Worm (Caenorhabditis elegans): ENCODE results near the gene Y17D7C.1.

The Y17D7C.1 gene

ce11 chrV:18695469-18695868, 10.9 kb upstream of the Y17D7C.1 start:
- TF ChIP-seq nhr-42 (GFP tag; IDR thresholded peaks at IDR 0.05) (no peak), Y5F2A.4 (GFP tag; optimal IDR thresholded peaks at IDR 0.05) (no peak), dmd-9 (GFP tag; IDR thresholded peaks at IDR 0.05) (no peak), snpc-1.2 (GFP tag; IDR thresholded peaks at IDR 0.05) (no peak), nhr-102 (tag; optimal IDR thresholded peaks at IDR 0.05) (no peak), ceh-32 (tag; optimal IDR thresholded peaks at IDR 0.05; ENCODE audit: poor library complexity) (no peak), lin-15B (tag; optimal IDR thresholded peaks at IDR 0.05) (no peak), madf-9 (GFP tag; conservative IDR thresholded peaks at IDR 0.05) (no peak), nhr-25 (tag; optimal IDR thresholded peaks at IDR 0.05; ENCODE audit: borderline replicate concordance, insufficient read depth) (no peak), lsy-2 (tag; optimal IDR thresholded peaks at IDR 0.05) (no peak), php-3 (GFP tag; IDR thresholded peaks at IDR 0.05) (no peak), jun-1 (tag; optimal IDR thresholded peaks at IDR 0.05) (no peak), set-16 (GFP tag; IDR thresholded peaks at IDR 0.05) (peak; percentile 56; the same call in 1 of the 2 replicates), egl-43 (GFP tag; IDR thresholded peaks at IDR 0.05) (0 out of 2 replicates have a peak, but pooled peaks have one; percentile 3)

DNA sequence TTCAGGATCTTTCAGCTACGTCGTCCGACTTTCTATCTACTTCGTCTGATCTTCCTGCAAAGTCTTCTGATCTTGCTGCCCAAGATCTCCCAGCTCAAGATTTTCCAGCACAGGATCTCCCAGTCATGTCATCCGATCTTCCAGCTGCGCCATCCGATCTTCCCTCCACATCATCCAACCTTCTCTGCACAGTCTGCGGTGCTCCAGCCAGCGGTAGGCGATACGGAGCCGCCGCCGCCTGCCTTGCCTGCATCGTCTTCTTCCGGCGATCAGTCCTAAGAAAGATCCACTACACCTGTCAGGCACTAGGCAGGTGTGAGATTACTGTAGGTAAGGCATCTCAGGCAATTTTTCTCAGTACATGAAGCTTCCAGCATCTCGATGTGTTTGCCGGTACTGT, 7.0 kb upstream of the Y17D7C.1 start, which contains the start of gene nhr-241:
nhr-241 (plus strand) TSS at position 126 of the 400 bp plus-strand sequence.
- TF ChIP-seq set-16 (GFP tag; IDR thresholded peaks at IDR 0.05), result peak; percentile 84
- no peak for TF ChIP-seq T20F7.1 (GFP tag; optimal IDR thresholded peaks at IDR 0.05)
- TF ChIP-seq arid-1 (GFP tag; conservative IDR thresholded peaks at IDR 0.05), result no peak
- TF ChIP-seq nhr-28 (tag; optimal IDR thresholded peaks at IDR 0.05), result no peak
- TF ChIP-seq egl-43 (GFP tag; IDR thresholded peaks at IDR 0.05), result 0 out of 2 replicates have a peak, but pooled peaks have one; percentile 46
- TF ChIP-seq aha-1 (tag), result peak; percentile 51

DNA sequence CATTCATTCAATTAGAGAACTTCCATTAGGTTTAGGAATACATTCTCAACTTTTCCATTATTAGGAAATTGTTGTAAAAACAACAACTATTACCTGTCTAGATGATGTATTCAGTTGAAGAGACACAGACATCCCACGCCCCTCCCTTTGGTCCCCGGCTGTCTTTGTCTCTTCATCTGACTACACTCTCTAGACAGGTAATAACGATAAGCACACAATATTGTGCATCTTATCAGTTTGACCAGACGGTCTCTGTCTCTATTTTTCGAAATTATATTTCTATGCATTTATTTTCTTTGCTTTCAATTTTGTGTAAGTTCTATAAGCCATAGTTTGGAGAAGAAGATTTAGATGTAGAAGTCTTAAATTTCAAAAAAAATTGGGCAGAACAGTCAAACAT, 5.1 kb upstream of the Y17D7C.1 start, which contains the start of gene Y69H2.9:
Y69H2.9 (plus strand) TSS at position 233 of the 400 bp plus-strand sequence.
- no peak for TF ChIP-seq nhr-10 (tag; optimal IDR thresholded peaks at IDR 0.05)
- TF ChIP-seq tag-97 (GFP tag; IDR thresholded peaks at IDR 0.05), result no peak
- TF ChIP-seq hlh-30 (tag; optimal IDR thresholded peaks at IDR 0.05; ENCODE audit: insufficient read depth), result no peak
- no peak for TF ChIP-seq T20F7.1 (GFP tag; optimal IDR thresholded peaks at IDR 0.05)
- TF ChIP-seq ztf-7 (tag; optimal IDR thresholded peaks at IDR 0.05), result no peak
- TF ChIP-seq daf-16 (GFP tag; optimal IDR thresholded peaks at IDR 0.05), result no peak
- TF ChIP-seq daf-16 (tag; optimal IDR thresholded peaks at IDR 0.05), result peak; percentile 80
- peak; percentile 3 for TF ChIP-seq nhr-77 (tag; optimal IDR thresholded peaks at IDR 0.05)
- TF ChIP-seq hlh-11 (tag; optimal IDR thresholded peaks at IDR 0.05), result peak; percentile 74
- peak; percentile 57 for TF ChIP-seq nhr-48 (tag; optimal IDR thresholded peaks at IDR 0.05)
- TF ChIP-seq dmd-6 (GFP tag; IDR thresholded peaks at IDR 0.05), result peak; percentile 52; the same call in 1 of the 2 replicates
- peak; percentile 79 for TF ChIP-seq pqm-1 (tag; optimal IDR thresholded peaks at IDR 0.05)
- TF ChIP-seq nhr-28 (tag; optimal IDR thresholded peaks at IDR 0.05), result peak; percentile 77

DNA sequence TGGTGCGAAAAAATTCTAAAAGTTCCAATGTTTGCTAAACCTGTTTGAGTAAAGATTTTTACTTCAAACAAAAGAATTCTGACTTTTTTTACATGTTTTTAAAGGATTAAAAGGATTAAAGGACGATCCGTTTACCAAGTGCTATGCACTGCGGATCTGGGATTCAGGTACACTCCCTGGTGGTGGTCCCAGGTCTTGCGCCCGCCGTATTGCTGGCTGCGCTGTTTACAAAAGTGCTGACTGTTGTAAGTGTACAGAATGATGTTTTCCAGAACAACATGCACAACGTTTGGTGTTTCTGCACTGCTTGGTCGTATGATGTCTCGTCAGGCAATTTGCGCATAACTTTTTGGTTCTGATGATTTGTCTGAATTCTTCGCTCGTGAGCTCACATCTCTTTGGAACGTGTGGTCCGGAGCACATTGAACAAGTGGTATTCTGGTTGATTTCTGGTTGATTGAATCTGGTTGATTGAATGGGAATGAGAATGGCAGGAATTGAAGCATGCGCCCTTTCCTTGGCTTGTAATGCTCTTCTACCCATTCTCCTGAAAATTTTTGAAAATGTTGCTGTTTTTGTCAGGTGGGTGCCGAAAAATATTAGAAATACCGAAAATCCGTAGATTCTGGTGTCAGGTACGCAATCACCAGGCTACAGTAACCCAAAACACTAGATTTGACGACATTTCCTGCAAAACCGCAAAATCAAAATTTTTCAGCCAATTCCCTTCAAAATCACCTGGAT, 879 bp upstream of the Y17D7C.1 start:
- 0 out of 2 replicates have a peak, but pooled peaks have one; percentile 38 for TF ChIP-seq Y105C5A.15 (GFP tag; IDR thresholded peaks at IDR 0.05)
- no peak for TF ChIP-seq ceh-20 (GFP tag; IDR thresholded peaks at IDR 0.05)
- peak; percentile 69 for TF ChIP-seq dmd-8 (GFP tag; IDR thresholded peaks at IDR 0.05)
- 0 out of 2 replicates have a peak, but pooled peaks have one; percentile 51 for TF ChIP-seq tra-1 (GFP tag; IDR thresholded peaks at IDR 0.05)
- TF ChIP-seq F26F4.8 (GFP tag; conservative IDR thresholded peaks at IDR 0.05), result 0 out of 2 replicates have a peak, but pooled peaks have one; percentile 46
- peak in 1 of 2 experiments; percentile 83 for TF ChIP-seq unc-62 (GFP tag; optimal IDR thresholded peaks at IDR 0.05 in 1 of 2)
- no peak for TF ChIP-seq unc-62 (tag; optimal IDR thresholded peaks at IDR 0.05)
- TF ChIP-seq egl-27 (tag; optimal IDR thresholded peaks at IDR 0.05), result no peak
- TF ChIP-seq cey-2 (tag; optimal IDR thresholded peaks at IDR 0.05; ENCODE audit: borderline replicate concordance, insufficient read depth), result no peak
- TF ChIP-seq ztf-11 (tag; optimal IDR thresholded peaks at IDR 0.05), result no peak
- no peak for TF ChIP-seq skn-1 (tag; optimal IDR thresholded peaks at IDR 0.05)
- 0 out of 2 replicates have a peak, but pooled peaks have one; percentile 2 for TF ChIP-seq F44E2.7 (GFP tag; IDR thresholded peaks at IDR 0.05)
- TF ChIP-seq unc-130 (GFP tag; optimal IDR thresholded peaks at IDR 0.05), result no peak
- TF ChIP-seq gei-8 (GFP tag; optimal IDR thresholded peaks at IDR 0.05), result no peak
- TF ChIP-seq nhr-11 (tag; optimal IDR thresholded peaks at IDR 0.05), result no peak
- no peak for TF ChIP-seq zfp-3 (GFP tag; conservative IDR thresholded peaks at IDR 0.05)
- TF ChIP-seq D1046.2 (GFP tag; IDR thresholded peaks at IDR 0.05), result 0 out of 2 replicates have a peak, but pooled peaks have one; percentile 24
